Worm (Caenorhabditis elegans) whole organism, L2 larva: Measurements from ENCODE around the gene pck-3.

Experiments used
- C34F6.9 ChIP-seq: fragments of 150-350 bp; optimal IDR thresholded peaks from 2 replicates; lab custom pipeline; 2014; ENCODE audit warnings: missing biosample characterization, missing genetic modification characterization
- F13H6.1 ChIP-seq: sonication (generic microtip); optimal IDR thresholded peaks from 2 replicates; lab custom pipeline; 2016; ENCODE audit warnings: missing genetic modification characterization, missing compliant biosample characterization
- Y55F3AM.14 ChIP-seq: fragments of 200-800 bp; sonication (Bioruptor generic); optimal IDR thresholded peaks from 2 replicates; lab custom pipeline; 2018; ENCODE audit warnings: mild to moderate bottlenecking, missing genetic modification characterization, missing compliant biosample characterization
- alr-1 ChIP-seq: fragments of 150-350 bp; optimal IDR thresholded peaks from 2 replicates; lab custom pipeline; 2014; ENCODE audit warnings: missing biosample characterization, missing genetic modification characterization
- ama-1 ChIP-seq: fragments of 150-350 bp; optimal IDR thresholded peaks from 2 replicates; lab custom pipeline; 2018; ENCODE audit warnings: inconsistent platforms
- ceh-16 ChIP-seq: fragments of 150-350 bp; optimal IDR thresholded peaks from 2 replicates; lab custom pipeline; 2014; ENCODE audit warnings: missing biosample characterization, missing genetic modification characterization
- ceh-82 ChIP-seq: fragments of 150-350 bp; optimal IDR thresholded peaks from 2 replicates; lab custom pipeline; 2014; ENCODE audit warnings: missing biosample characterization, missing genetic modification characterization
- dmd-4 ChIP-seq: sonication (generic microtip); optimal IDR thresholded peaks from 2 replicates; lab custom pipeline; 2017; ENCODE audit warnings: missing biosample characterization, missing genetic modification characterization
- egl-27 ChIP-seq: sonication (generic microtip); optimal IDR thresholded peaks from 3 replicates; lab custom pipeline; 2017; ENCODE audit warnings: missing biosample characterization, missing genetic modification reagents, missing genetic modification characterization
- elt-1 ChIP-seq: fragments of 150-350 bp; optimal IDR thresholded peaks from 2 replicates; lab custom pipeline; 2014; ENCODE audit warnings: missing biosample characterization, missing genetic modification characterization
- elt-3 ChIP-seq: sonication (generic microtip); optimal IDR thresholded peaks from 2 replicates; lab custom pipeline; 2017; ENCODE audit warnings: missing biosample characterization, missing genetic modification characterization
- fos-1 ChIP-seq: fragments of 150-350 bp; optimal IDR thresholded peaks from 2 replicates; lab custom pipeline; 2014; ENCODE audit warnings: missing biosample characterization, missing genetic modification characterization
- gmeb-1 ChIP-seq: fragments of 150-350 bp; optimal IDR thresholded peaks from 2 replicates; lab custom pipeline; 2014; ENCODE audit warnings: missing biosample characterization, missing genetic modification characterization
- lin-11 ChIP-seq: fragments of 150-350 bp; sonication (generic microtip); optimal IDR thresholded peaks from 2 replicates; lab custom pipeline; 2014; ENCODE audit warnings: missing biosample characterization, missing genetic modification characterization, inconsistent platforms, mixed read lengths
- lsy-2 ChIP-seq, 2 experiments: fragments of 150-350 bp in 1 of 2; sonication (generic microtip) in 1 of 2; optimal IDR thresholded peaks; 2 replicates each; lab custom pipeline; 2014 to 2017; ENCODE audit warnings: missing biosample characterization in 2 of 2, missing genetic modification characterization in 2 of 2
- mab-5 ChIP-seq: fragments of 150-350 bp; optimal IDR thresholded peaks from 2 replicates; lab custom pipeline; 2014; ENCODE audit warnings: missing biosample characterization, missing genetic modification characterization
- mdl-1 ChIP-seq, 2 experiments: fragments of 150-350 bp in 1 of 2; sonication (generic microtip) in 1 of 2; optimal IDR thresholded peaks; 2 replicates each; lab custom pipeline; 2017; ENCODE audit warnings: missing biosample characterization in 2 of 2, missing genetic modification characterization in 2 of 2
- nhr-10 ChIP-seq: sonication (generic microtip); optimal IDR thresholded peaks from 2 replicates; lab custom pipeline; 2017; ENCODE audit warnings: missing biosample characterization, missing genetic modification characterization
- nhr-12 ChIP-seq: fragments of 150-350 bp; optimal IDR thresholded peaks from 2 replicates; lab custom pipeline; 2014; ENCODE audit warnings: missing biosample characterization, missing genetic modification characterization
- nhr-129 ChIP-seq: fragments of 150-350 bp; optimal IDR thresholded peaks from 2 replicates; lab custom pipeline; 2014; ENCODE audit warnings: missing biosample characterization, missing genetic modification characterization
- nhr-23 ChIP-seq: fragments of 150-350 bp; optimal IDR thresholded peaks from 2 replicates; lab custom pipeline; 2014; ENCODE audit warnings: missing biosample characterization, missing genetic modification reagents, missing genetic modification characterization
- nhr-237 ChIP-seq: fragments of 150-350 bp; optimal IDR thresholded peaks from 2 replicates; lab custom pipeline; 2014; ENCODE audit warnings: missing biosample characterization, missing genetic modification characterization
- nhr-25 ChIP-seq: fragments of 150-350 bp; sonication (generic microtip); optimal IDR thresholded peaks from 3 replicates; lab custom pipeline; 2014; ENCODE audit warnings: missing biosample characterization, missing genetic modification characterization
- nhr-77 ChIP-seq: fragments of 150-350 bp; optimal IDR thresholded peaks from 2 replicates; lab custom pipeline; 2014; ENCODE audit warnings: missing biosample characterization, missing genetic modification characterization
- peb-1 ChIP-seq: fragments of 150-350 bp; optimal IDR thresholded peaks from 2 replicates; lab custom pipeline; 2014; ENCODE audit warnings: missing biosample characterization, missing genetic modification characterization
- sem-4 ChIP-seq: fragments of 150-350 bp; optimal IDR thresholded peaks from 2 replicates; lab custom pipeline; 2014; ENCODE audit warnings: missing biosample characterization, missing genetic modification reagents, missing genetic modification characterization
- skn-1 ChIP-seq: sonication (generic microtip); optimal IDR thresholded peaks from 2 replicates; lab custom pipeline; 2017; ENCODE audit warnings: missing biosample characterization, missing genetic modification characterization
- sma-9 ChIP-seq, 2 experiments: fragments of 150-350 bp in 1 of 2; sonication (generic microtip) in 1 of 2; optimal IDR thresholded peaks; 2 replicates each; lab custom pipeline; 2014 to 2016; ENCODE audit warnings: missing genetic modification characterization in 2 of 2, mild to moderate bottlenecking in 1 of 2, missing biosample characterization in 1 of 2, missing compliant biosample characterization in 1 of 2, missing genetic modification reagents in 1 of 2, moderate library complexity in 1 of 2
- snpc-4 ChIP-seq: fragments of 150-350 bp; optimal IDR thresholded peaks from 2 replicates; lab custom pipeline; 2014; ENCODE audit warnings: missing biosample characterization, missing genetic modification characterization
- unc-39 ChIP-seq: fragments of 150-350 bp; optimal IDR thresholded peaks from 2 replicates; lab custom pipeline; 2014; ENCODE audit warnings: missing biosample characterization, missing genetic modification characterization
- ztf-1 ChIP-seq: fragments of 200-800 bp; sonication (Bioruptor generic); conservative IDR thresholded peaks from 2 replicates; pipeline ENCODE4 v1.3.6; 2022; ENCODE audit warnings: missing genetic modification characterization, missing compliant biosample characterization
- ztf-11 ChIP-seq: sonication (generic microtip); optimal IDR thresholded peaks from 2 replicates; lab custom pipeline; 2017; ENCODE audit warnings: missing biosample characterization, missing genetic modification characterization
- ztf-4 ChIP-seq: fragments of 150-350 bp; optimal IDR thresholded peaks from 2 replicates; lab custom pipeline; 2014; ENCODE audit warnings: missing biosample characterization, missing genetic modification characterization

Gene pck-3

ce11 chrIV:5870072-5870471 lies 26.4 kb upstream of the pck-3 start, which contains the start of gene srv-17:
srv-17 (minus strand) TSS chrIV:5870172.
- TF ChIP-seq nhr-12 (tag; lab: Kevin White, UChicago), result no peak
- TF ChIP-seq mab-5 (tag; lab: Kevin White, UChicago), result no peak
- TF ChIP-seq elt-1 (tag; lab: Kevin White, UChicago), result no peak

ce11 chrIV:5873825-5874224 lies 22.6 kb upstream of the pck-3 start, which contains the start of gene srv-19:
srv-19 (minus strand) TSS chrIV:5873925.
- TF ChIP-seq sem-4 (no peak), skn-1 (tag; lab: Kevin White, UChicago) (no peak), nhr-77 (no peak), ztf-4 (no peak), nhr-10 (no peak), fos-1 (tag; lab: Kevin White, UChicago) (no peak), nhr-129 (tag; lab: Kevin White, UChicago) (no peak), alr-1 (tag; lab: Kevin White, UChicago) (no peak)

- TF ChIP-seq C34F6.9 (tag; lab: Kevin White, UChicago) (no peak), nhr-77 (no peak), snpc-4 (tag; lab: Kevin White, UChicago) (no peak)
Measured at ce11 chrIV:5877246-5877645, 19.2 kb upstream of the pck-3 start, which contains the start of gene srv-21. srv-21 (minus strand) TSS chrIV:5877346.

ce11 chrIV:5879853-5880252 lies 16.6 kb upstream of the pck-3 start, which contains the start of gene srv-22:
srv-22 (minus strand) TSS chrIV:5879953.
- TF ChIP-seq dmd-4 (tag; lab: Kevin White, UChicago), result no peak
- no peak for TF ChIP-seq elt-3
- TF ChIP-seq ceh-16 (tag; lab: Kevin White, UChicago), result no peak
- no peak for TF ChIP-seq nhr-25 (tag; lab: Kevin White, UChicago)
- TF ChIP-seq sma-9 (GFP tag; optimal IDR thresholded peaks at IDR 0.05; lab: Kevin White, UChicago), result no peak
- no peak for TF ChIP-seq sma-9 (tag; optimal IDR thresholded peaks at IDR 0.05; lab: Kevin White, UChicago)
- no peak for TF ChIP-seq F13H6.1 (tag; lab: Kevin White, UChicago)
- no peak for TF ChIP-seq nhr-10
- no peak for TF ChIP-seq mab-5 (tag; lab: Kevin White, UChicago)
- TF ChIP-seq C34F6.9 (tag; lab: Kevin White, UChicago), result no peak
- no peak for TF ChIP-seq lin-11 (tag; lab: Kevin White, UChicago)
- no peak for TF ChIP-seq snpc-4 (tag; lab: Kevin White, UChicago)
- no peak for TF ChIP-seq egl-27 (tag; lab: Kevin White, UChicago)
- TF ChIP-seq ceh-82, result no peak
- TF ChIP-seq nhr-129 (tag; lab: Kevin White, UChicago), result no peak
- no peak for TF ChIP-seq lsy-2 (tag; optimal IDR thresholded peaks at IDR 0.05; lab: Kevin White, UChicago)
- TF ChIP-seq ama-1 (lab: Kevin White, UChicago), result no peak
- TF ChIP-seq unc-39 (tag; lab: Kevin White, UChicago), result no peak
- no peak for TF ChIP-seq fos-1 (tag; lab: Kevin White, UChicago)
- no peak for TF ChIP-seq mdl-1 (tag; optimal IDR thresholded peaks at IDR 0.05; lab: Kevin White, UChicago)
- TF ChIP-seq, all 48 proteins: peak for 0

ce11 chrIV:5884500-5884899 lies 11.9 kb upstream of the pck-3 start, which contains the start of gene H04M03.11:
H04M03.11 (minus strand) TSS chrIV:5884600.
- TF ChIP-seq nhr-237, result no peak
- TF ChIP-seq fos-1 (tag; lab: Kevin White, UChicago), result no peak
- TF ChIP-seq sma-9 (GFP tag; optimal IDR thresholded peaks at IDR 0.05; lab: Kevin White, UChicago), result no peak
- TF ChIP-seq sma-9 (tag; optimal IDR thresholded peaks at IDR 0.05; lab: Kevin White, UChicago), result no peak
- TF ChIP-seq lin-11 (tag; lab: Kevin White, UChicago), result no peak
- TF ChIP-seq elt-1 (tag; lab: Kevin White, UChicago), result no peak
- no peak for TF ChIP-seq unc-39 (tag; lab: Kevin White, UChicago)
- TF ChIP-seq mab-5 (tag; lab: Kevin White, UChicago), result no peak
- no peak for TF ChIP-seq ztf-1 (GFP tag; lab: Robert Waterston, UW)
- no peak for TF ChIP-seq skn-1 (tag; lab: Kevin White, UChicago)
- no peak for TF ChIP-seq lsy-2 (tag; optimal IDR thresholded peaks at IDR 0.05; lab: Kevin White, UChicago)
- TF ChIP-seq gmeb-1, result no peak
- no peak for TF ChIP-seq peb-1 (tag; lab: Kevin White, UChicago)
- no peak for TF ChIP-seq nhr-23 (tag; lab: Kevin White, UChicago)
- TF ChIP-seq nhr-129 (tag; lab: Kevin White, UChicago), result no peak
- TF ChIP-seq Y55F3AM.14, result no peak
- TF ChIP-seq ztf-11 (tag; lab: Kevin White, UChicago), result no peak
